Fruit fly (Drosophila melanogaster): ENCODE data around the gene gdl-ORF39.

The gdl-ORF39 gene

dm6 chr3L:15493886-15494598 is 15.2 kb upstream of the gdl-ORF39 start (continued):
- TF ChIP-seq BtbVII (GFP tag; optimal IDR thresholded peaks at IDR 0.05) (no peak), CG17361 (GFP tag; IDR thresholded peaks at IDR 0.05) (peak; percentile 54; the same call in 2 of the 3 replicates), phol (tag; optimal IDR thresholded peaks at IDR 0.05) (peak; percentile 36), CG11504 (tag; optimal IDR thresholded peaks at IDR 0.05) (peak; percentile 70), hkb (optimal IDR thresholded peaks at IDR 0.05) (no peak), hkb (GFP tag; IDR thresholded peaks at IDR 0.05) (peak; percentile 44), bcd (GFP tag; optimal IDR thresholded peaks at IDR 0.05) (peak; percentile 34), CG42726 (GFP tag; IDR thresholded peaks at IDR 0.05; ENCODE audit: partially characterized antibody) (no peak), Gsc (GFP tag; IDR thresholded peaks at IDR 0.05) (no peak), CG6813 (GFP tag; optimal IDR thresholded peaks at IDR 0.05) (peak; percentile 35), lmd (GFP tag; IDR thresholded peaks at IDR 0.05) (peak; percentile 41; the same call in 1 of the 2 replicates), Fer3 (tag; optimal IDR thresholded peaks at IDR 0.05) (no peak), sr (GFP tag; IDR thresholded peaks at IDR 0.05) (peak; percentile 53; the same call in 2 of the 3 replicates), CG13424 (tag; optimal IDR thresholded peaks at IDR 0.05) (peak; percentile 36), Ravus (GFP tag; IDR thresholded peaks at IDR 0.05) (no peak; the same call in 1 of the 2 replicates), Hr51 (GFP tag; optimal IDR thresholded peaks at IDR 0.05) (peak in 1 of 2 experiments; percentile 27), CG10979 (tag; optimal IDR thresholded peaks at IDR 0.05) (no peak), CG10543 (GFP tag; optimal IDR thresholded peaks at IDR 0.05) (no peak), slou (GFP tag; optimal IDR thresholded peaks at IDR 0.05) (no peak), CG15269 (tag; optimal IDR thresholded peaks at IDR 0.05) (peak; percentile 28), Meics (GFP tag; optimal IDR thresholded peaks at IDR 0.05) (peak; percentile 8), CG11560 (tag; IDR thresholded peaks at IDR 0.05) (no peak), fru (optimal IDR thresholded peaks at IDR 0.05) (no peak), CG14965 (GFP tag; optimal IDR thresholded peaks at IDR 0.05; ENCODE audit: borderline replicate concordance) (no peak), ase (GFP tag; IDR thresholded peaks at IDR 0.05) (no peak; the same call in 2 of the 3 replicates), CG1529 (GFP tag; optimal IDR thresholded peaks at IDR 0.05) (no peak)

dm6 chr3L:15494599-15495271 is 14.5 kb upstream of the gdl-ORF39 start:
- TF ChIP-seq Asciz (GFP tag; optimal IDR thresholded peaks at IDR 0.05) (peak; percentile 51), lilli (GFP tag; optimal IDR thresholded peaks at IDR 0.05) (no peak), CG2678 (tag; optimal IDR thresholded peaks at IDR 0.05) (peak; percentile 20), CG1024 (GFP tag; IDR thresholded peaks at IDR 0.05) (0 out of 2 replicates have a peak, but pooled peaks have one; percentile 7), CG3163 (GFP tag; optimal IDR thresholded peaks at IDR 0.05) (peak; percentile 86), CG17361 (GFP tag; IDR thresholded peaks at IDR 0.05) (0 out of 3 replicates have a peak, but pooled peaks have one; percentile 8), CG13424 (tag; optimal IDR thresholded peaks at IDR 0.05) (no peak), kah (GFP tag; optimal IDR thresholded peaks at IDR 0.05) (peak; percentile 3), ase (GFP tag; IDR thresholded peaks at IDR 0.05) (no peak), CG12769 (tag; optimal IDR thresholded peaks at IDR 0.05) (no peak), wor (GFP tag; IDR thresholded peaks at IDR 0.05) (no peak), CG2199 (GFP tag; IDR thresholded peaks at IDR 0.05) (no peak), CG10959 (GFP tag; IDR thresholded peaks at IDR 0.05) (no peak), CG4730 (GFP tag; IDR thresholded peaks at IDR 0.05) (no peak), ATbp (GFP tag; optimal IDR thresholded peaks at IDR 0.05) (peak; percentile 35), crc (GFP tag; optimal IDR thresholded peaks at IDR 0.05) (no peak), Trl (optimal IDR thresholded peaks at IDR 0.05) (peak; percentile 56 to 65), Trl (GFP tag; optimal IDR thresholded peaks at IDR 0.05) (no peak), CG10431 (GFP tag; optimal IDR thresholded peaks at IDR 0.05) (peak; percentile 11), z (GFP tag; IDR thresholded peaks at IDR 0.05) (no peak), CG15601 (tag; optimal IDR thresholded peaks at IDR 0.05) (peak; percentile 20), C15 (GFP tag; IDR thresholded peaks at IDR 0.05) (no peak), D19A (tag; optimal IDR thresholded peaks at IDR 0.05) (no peak), vvl (GFP tag; IDR thresholded peaks at IDR 0.05) (0 out of 2 replicates have a peak, but pooled peaks have one; percentile 0), ato (GFP tag; IDR thresholded peaks at IDR 0.05; ENCODE audit: partially characterized antibody) (0 out of 2 replicates have a peak, but pooled peaks have one; percentile 35), ara (GFP tag; IDR thresholded peaks at IDR 0.05) (peak; percentile 47; the same call in 1 of the 2 replicates)

All from whole organism, embryonic.